Fruit fly (Drosophila melanogaster) whole organism, embryonic: Measurements from ENCODE around the gene mask.

Source experiments
- CG11504 ChIP-seq: fragments of 200-800 bp; sonication (Bioruptor generic); optimal IDR thresholded peaks from 3 replicates; lab custom pipeline; 2019; ENCODE audit warnings: missing biosample characterization, mild to moderate bottlenecking, missing genetic modification characterization, moderate library complexity
- CG12155 ChIP-seq: fragments of 200-800 bp; sonication (Bioruptor generic); optimal IDR thresholded peaks from 3 replicates; lab custom pipeline; 2016; ENCODE audit warnings: missing biosample characterization, missing genetic modification characterization
- CG12769 ChIP-seq: fragments of 200-800 bp; sonication (Bioruptor generic); optimal IDR thresholded peaks from 2 replicates; lab custom pipeline; 2019; ENCODE audit warnings: missing biosample characterization, mild to moderate bottlenecking, missing genetic modification characterization, moderate library complexity
- CG17612 ChIP-seq: fragments of 200-800 bp; sonication (Bioruptor generic); IDR thresholded peaks from 2 replicates; pipeline ENCODE4 v1.3.6; 2022; ENCODE audit warnings: missing biosample characterization, missing genetic modification characterization
- CG18764 ChIP-seq: fragments of 200-800 bp; sonication (Bioruptor generic); optimal IDR thresholded peaks from 3 replicates; lab custom pipeline; 2016; ENCODE audit warnings: missing biosample characterization, missing genetic modification characterization
- CG31365 ChIP-seq: fragments of 200-800 bp; sonication (Bioruptor generic); optimal IDR thresholded peaks from 2 replicates; lab custom pipeline; 2018; ENCODE audit warnings: missing biosample characterization, mild to moderate bottlenecking, missing genetic modification characterization
- CG34376 ChIP-seq: fragments of 200-800 bp; sonication (Bioruptor generic); optimal IDR thresholded peaks from 2 replicates; lab custom pipeline; 2018; ENCODE audit warnings: missing biosample characterization, mild to moderate bottlenecking, missing genetic modification characterization
- CG4328 ChIP-seq: fragments of 200-800 bp; sonication (Bioruptor generic); optimal IDR thresholded peaks from 3 replicates; lab custom pipeline; 2017; ENCODE audit warnings: missing biosample characterization, missing genetic modification reagents, missing genetic modification characterization
- CG4424 ChIP-seq: fragments of 200-800 bp; sonication (Bioruptor generic); optimal IDR thresholded peaks from 3 replicates; lab custom pipeline; 2016; ENCODE audit warnings: missing biosample characterization, missing genetic modification characterization
- CG6813 ChIP-seq: fragments of 200-800 bp; sonication (Bioruptor generic); optimal IDR thresholded peaks from 2 replicates; lab custom pipeline; 2017; ENCODE audit warnings: missing biosample characterization, missing genetic modification characterization, mild to moderate bottlenecking, moderate library complexity, missing genetic modification reagents
- CG7745 ChIP-seq: fragments of 200-800 bp; sonication (Bioruptor generic); optimal IDR thresholded peaks from 2 replicates; lab custom pipeline; 2018; ENCODE audit warnings: missing biosample characterization, mild to moderate bottlenecking, missing genetic modification characterization, moderate library complexity
- Dad ChIP-seq: fragments of 200-800 bp; sonication (Bioruptor generic); optimal IDR thresholded peaks from 3 replicates; lab custom pipeline; 2016; ENCODE audit warnings: missing biosample characterization, missing genetic modification characterization
- Dbx ChIP-seq: fragments of 200-800 bp; sonication (Bioruptor generic); IDR thresholded peaks from 3 replicates; pipeline ENCODE4 v1.3.6; 2022; ENCODE audit warnings: missing biosample characterization, missing genetic modification characterization
- Dek ChIP-seq: fragments of 200-800 bp; sonication (Bioruptor generic); optimal IDR thresholded peaks from 3 replicates; lab custom pipeline; 2019; ENCODE audit warnings: missing biosample characterization, mild to moderate bottlenecking, missing genetic modification characterization, moderate library complexity
- Gsc ChIP-seq: fragments of 200-800 bp; sonication (Bioruptor generic); IDR thresholded peaks from 2 replicates; pipeline ENCODE4 v1.3.6; 2022; ENCODE audit warnings: missing biosample characterization, missing genetic modification characterization
- H2.0 ChIP-seq: fragments of 200-800 bp; sonication (Bioruptor generic); IDR thresholded peaks from 2 replicates; pipeline ENCODE4 v1.3.6; 2022; ENCODE audit warnings: missing biosample characterization, missing genetic modification characterization
- HLH4C ChIP-seq: fragments of 200-800 bp; sonication (Bioruptor generic); IDR thresholded peaks from 3 replicates; pipeline ENCODE4 v1.3.6; 2022; ENCODE audit warnings: missing biosample characterization, missing genetic modification characterization; ENCODE audit not compliant: partially characterized antibody
- Hmx ChIP-seq: fragments of 200-800 bp; sonication (Bioruptor generic); optimal IDR thresholded peaks from 2 replicates; lab custom pipeline; 2016; ENCODE audit warnings: missing biosample characterization, missing genetic modification characterization
- NC2β ChIP-seq: fragments of 200-800 bp; sonication (Bioruptor generic); optimal IDR thresholded peaks from 2 replicates; lab custom pipeline; 2016; ENCODE audit warnings: missing biosample characterization, missing genetic modification characterization
- Optix ChIP-seq: fragments of 200-800 bp; sonication (Bioruptor generic); IDR thresholded peaks from 3 replicates; pipeline ENCODE4 v1.3.6; 2022; ENCODE audit warnings: missing biosample characterization, missing genetic modification characterization
- Sin3A ChIP-seq: fragments of >200 bp; optimal IDR thresholded peaks from 2 replicates; lab custom pipeline; 2018
- Spps ChIP-seq: fragments of 200-800 bp; sonication (Bioruptor generic); optimal IDR thresholded peaks from 2 replicates; lab custom pipeline; 2018; ENCODE audit warnings: missing biosample characterization, mild to moderate bottlenecking, missing genetic modification characterization
- Stat92E ChIP-seq, 3 experiments: fragments of >200 bp in 2 of 3; fragments of 200-800 bp in 1 of 3; sonication (Bioruptor generic) in 1 of 3; optimal IDR thresholded peaks; 2 replicates each; lab custom pipeline; 2017 to 2019; ENCODE audit warnings: missing biosample characterization in 3 of 3, missing genetic modification characterization in 3 of 3, mild to moderate bottlenecking in 1 of 3, moderate library complexity in 1 of 3
- aop ChIP-seq: fragments of 200-800 bp; sonication (Bioruptor generic); IDR thresholded peaks from 2 replicates; pipeline ENCODE4 v1.3.6; 2022; ENCODE audit warnings: missing biosample characterization, missing genetic modification characterization
- cato ChIP-seq: fragments of 200-800 bp; sonication (Bioruptor generic); optimal IDR thresholded peaks from 2 replicates; lab custom pipeline; 2016; ENCODE audit warnings: missing biosample characterization, missing genetic modification characterization, borderline replicate concordance
- caup ChIP-seq: fragments of 200-800 bp; sonication (Bioruptor generic); optimal IDR thresholded peaks from 3 replicates; lab custom pipeline; 2017; ENCODE audit warnings: missing biosample characterization, mild to moderate bottlenecking, missing genetic modification characterization, moderate library complexity; ENCODE audit not compliant: severe bottlenecking
- cg ChIP-seq: fragments of 200-800 bp; sonication (Bioruptor generic); optimal IDR thresholded peaks from 3 replicates; lab custom pipeline; 2019; ENCODE audit warnings: missing biosample characterization, mild to moderate bottlenecking, missing genetic modification characterization, moderate library complexity
- chif ChIP-seq, 2 experiments: fragments of 200-800 bp; sonication (Bioruptor generic); optimal IDR thresholded peaks; 3 replicates each; lab custom pipeline; 2016; ENCODE audit warnings: missing biosample characterization in 2 of 2, missing genetic modification characterization in 2 of 2
- cwo ChIP-seq: fragments of 200-800 bp; sonication (Bioruptor generic); optimal IDR thresholded peaks from 3 replicates; lab custom pipeline; 2017; ENCODE audit warnings: missing biosample characterization, missing genetic modification characterization, mild to moderate bottlenecking, moderate library complexity, missing genetic modification reagents
- dm ChIP-seq: fragments of 200-800 bp; sonication (Bioruptor generic); optimal IDR thresholded peaks from 3 replicates; lab custom pipeline; 2016; ENCODE audit warnings: missing biosample characterization, missing genetic modification characterization
- dysf ChIP-seq: fragments of 200-800 bp; sonication (Bioruptor generic); IDR thresholded peaks from 3 replicates; pipeline ENCODE4 v1.3.6; 2022; ENCODE audit warnings: missing biosample characterization, missing genetic modification characterization
- hkb ChIP-seq, 2 experiments: fragments of 200-800 bp in 1 of 2; fragments of >200 bp in 1 of 2; sonication (Bioruptor generic) in 1 of 2; IDR thresholded peaks in 1 of 2; optimal IDR thresholded peaks in 1 of 2; 2 replicates each; pipeline versions ENCODE4 v1.3.6 to Lab custom; 2017 to 2022; ENCODE audit warnings: missing biosample characterization in 1 of 2, missing genetic modification characterization in 1 of 2
- insv ChIP-seq, 2 experiments: fragments of 200-800 bp; sonication (Bioruptor generic); optimal IDR thresholded peaks; 3 replicates each; lab custom pipeline; 2016 to 2018; ENCODE audit warnings: missing biosample characterization in 2 of 2, missing genetic modification characterization in 2 of 2
- kay ChIP-seq: fragments of 200-800 bp; sonication (Bioruptor generic); optimal IDR thresholded peaks from 2 replicates; lab custom pipeline; 2016; ENCODE audit warnings: missing biosample characterization, missing genetic modification characterization
- maf-S ChIP-seq: fragments of 200-800 bp; sonication (Bioruptor generic); optimal IDR thresholded peaks from 2 replicates; lab custom pipeline; 2016; ENCODE audit warnings: missing biosample characterization, missing genetic modification characterization
- odd ChIP-seq: fragments of 200-800 bp; sonication (Bioruptor generic); optimal IDR thresholded peaks from 2 replicates; lab custom pipeline; 2017; ENCODE audit warnings: missing biosample characterization, mild to moderate bottlenecking, missing genetic modification characterization
- pnt ChIP-seq: fragments of 200-800 bp; sonication (Bioruptor generic); optimal IDR thresholded peaks from 3 replicates; lab custom pipeline; 2016; ENCODE audit warnings: missing biosample characterization, missing genetic modification characterization
- prd ChIP-seq, 3 experiments: fragments of >200 bp in 2 of 3; fragments of 200-800 bp in 1 of 3; sonication (Bioruptor generic) in 1 of 3; optimal IDR thresholded peaks in 2 of 3; IDR thresholded peaks in 1 of 3; 2 replicates in 2 of 3; 3 replicates in 1 of 3; pipeline versions ENCODE4 v1.3.6 to Lab custom; 2017 to 2022; ENCODE audit warnings: missing biosample characterization in 1 of 3, missing genetic modification characterization in 1 of 3
- pum ChIP-seq: fragments of 200-800 bp; sonication (Bioruptor generic); optimal IDR thresholded peaks from 2 replicates; lab custom pipeline; 2016; ENCODE audit warnings: missing biosample characterization, missing genetic modification characterization
- sc ChIP-seq, 3 experiments: fragments of >200 bp in 2 of 3; fragments of 200-800 bp in 1 of 3; sonication (Bioruptor generic) in 1 of 3; optimal IDR thresholded peaks; 2 replicates in 2 of 3; 3 replicates in 1 of 3; lab custom pipeline; 2017; ENCODE audit warnings: mild to moderate bottlenecking in 1 of 3, missing biosample characterization in 1 of 3, missing genetic modification characterization in 1 of 3, missing genetic modification reagents in 1 of 3
- tll ChIP-seq, 2 experiments: fragments of 200-800 bp in 1 of 2; fragments of >200 bp in 1 of 2; sonication (Bioruptor generic) in 1 of 2; optimal IDR thresholded peaks; 2 replicates each; lab custom pipeline; 2017 to 2019; ENCODE audit warnings: missing biosample characterization in 2 of 2, missing genetic modification characterization in 2 of 2, mild to moderate bottlenecking in 1 of 2, moderate library complexity in 1 of 2
- ttk ChIP-seq: fragments of 200-800 bp; sonication (Bioruptor generic); IDR thresholded peaks from 2 replicates; pipeline ENCODE4 v2.1.2; 2022; ENCODE audit warnings: missing biosample characterization, missing genetic modification characterization
- wek ChIP-seq: fragments of 200-800 bp; sonication (Bioruptor generic); optimal IDR thresholded peaks from 3 replicates; lab custom pipeline; 2018; ENCODE audit warnings: missing biosample characterization, mild to moderate bottlenecking, missing genetic modification characterization, moderate library complexity
- zen ChIP-seq: fragments of 200-800 bp; sonication (Bioruptor generic); optimal IDR thresholded peaks from 3 replicates; lab custom pipeline; 2018; ENCODE audit warnings: missing biosample characterization, mild to moderate bottlenecking, missing genetic modification characterization, moderate library complexity

mask gene

dm6 chr3R:24293171-24293570 is 62.8 kb downstream of the mask start (continued):
- TF ChIP-seq zen (tag; lab: Kevin White, UChicago), result no peak
- no peak for TF ChIP-seq Optix (GFP tag; lab: Robert Waterston, UW)
- peak; percentile 72 for TF ChIP-seq CG6813 (GFP tag; lab: Kevin White, UChicago)
- TF ChIP-seq H2.0 (GFP tag; lab: Robert Waterston, UW), result no peak
- no peak for TF ChIP-seq CG17612 (GFP tag; lab: Robert Waterston, UW)
- no peak for TF ChIP-seq NC2β (GFP tag; lab: Kevin White, UChicago)
- no peak for TF ChIP-seq Hmx (GFP tag; lab: Kevin White, UChicago)

DNA sequence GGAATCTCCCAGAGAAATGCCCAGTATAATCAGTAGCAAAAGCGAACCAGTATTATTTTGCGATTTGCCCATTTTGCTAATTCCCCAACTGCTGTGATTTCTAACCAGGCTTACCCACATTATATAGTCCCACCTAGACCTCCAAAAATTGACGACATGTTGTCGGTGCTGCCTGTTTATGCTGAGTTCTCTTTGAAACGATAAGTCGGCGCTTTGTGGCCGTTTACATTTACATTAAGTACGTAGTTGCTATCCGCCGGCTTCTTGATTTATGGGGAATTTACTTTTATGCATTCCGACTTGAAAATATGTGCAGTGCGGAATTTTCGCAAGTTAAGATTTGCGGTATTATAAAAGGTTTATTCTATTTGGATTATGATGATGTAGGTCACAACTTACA is 63.9 kb downstream of the mask start, which contains the start of gene CG5715:
Gene CG5715 (minus strand): TSS at position 101 of the 400 bp plus-strand sequence.
- no peak for TF ChIP-seq CG12155 (GFP tag; lab: Kevin White, UChicago)
- TF ChIP-seq Spps (tag; lab: Kevin White, UChicago), result no peak
- no peak for TF ChIP-seq CG34376 (GFP tag; lab: Kevin White, UChicago)
- no peak for TF ChIP-seq dysf
- no peak for TF ChIP-seq tll (GFP tag; optimal IDR thresholded peaks at IDR 0.05; lab: Kevin White, UChicago)
- TF ChIP-seq pnt (GFP tag; lab: Kevin White, UChicago), result no peak
- TF ChIP-seq odd (GFP tag; lab: Kevin White, UChicago), result no peak
- TF ChIP-seq insv (GFP tag; optimal IDR thresholded peaks at IDR 0.05; lab: Kevin White, UChicago), result no peak
- TF ChIP-seq Dek, result no peak
- no peak for TF ChIP-seq CG7745 (tag; lab: Kevin White, UChicago)

DNA sequence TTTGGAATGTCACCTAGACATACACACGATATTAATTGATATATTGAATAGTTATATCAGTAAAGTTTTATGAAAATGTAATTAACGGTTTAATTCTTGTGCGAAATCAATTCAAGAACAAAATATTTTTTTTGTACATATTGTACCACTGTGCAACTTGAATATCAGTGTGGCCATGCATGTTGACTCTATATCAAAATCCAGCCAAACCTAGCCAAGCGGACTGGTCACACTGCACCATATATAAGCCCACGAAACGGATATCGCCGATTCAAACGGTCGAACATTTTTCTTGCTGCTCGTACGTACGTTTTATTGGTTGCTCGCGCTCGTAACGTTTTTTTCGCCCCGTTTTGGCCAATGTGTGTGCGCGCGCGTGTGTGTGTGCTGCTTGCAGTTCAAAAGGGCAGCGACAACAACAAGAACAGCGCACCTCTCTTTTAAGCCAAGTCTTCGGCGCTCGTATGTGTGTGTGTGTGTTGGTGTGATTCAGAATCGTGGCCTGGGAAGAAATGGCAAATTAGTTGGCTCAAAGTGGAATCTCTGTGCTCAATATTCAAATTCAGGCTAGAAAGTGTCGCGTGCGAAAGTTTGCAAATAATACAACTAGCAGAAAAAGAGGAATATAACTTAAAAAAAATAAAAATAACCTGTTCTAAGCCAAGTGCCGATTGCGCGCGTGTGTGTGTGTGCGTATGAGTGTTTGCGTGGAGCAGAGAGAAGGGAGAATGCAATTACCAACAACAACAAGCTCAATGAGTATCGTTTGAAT is 64.6 kb downstream of the mask start, which contains the start of gene crb:
Gene crb (plus strand): TSS at position 295 of the 772 bp plus-strand sequence.
- TF ChIP-seq hkb (optimal IDR thresholded peaks at IDR 0.05; lab: Kevin White, UChicago), result no peak
- peak; percentile 61 for TF ChIP-seq hkb (GFP tag; IDR thresholded peaks at IDR 0.05; lab: Robert Waterston, UW)
- no peak for TF ChIP-seq Gsc (GFP tag; lab: Robert Waterston, UW)
- TF ChIP-seq cato, result no peak
- peak; percentile 1 for TF ChIP-seq kay (GFP tag; lab: Kevin White, UChicago)
- TF ChIP-seq CG18764 (GFP tag; lab: Kevin White, UChicago), result no peak
- TF ChIP-seq Dbx, result peak; percentile 68; the same call in 2 of the 3 replicates
- TF ChIP-seq caup, result peak; percentile 67
- TF ChIP-seq CG11504 (tag; lab: Kevin White, UChicago), result peak; percentile 60
- TF ChIP-seq Dad (GFP tag; lab: Kevin White, UChicago), result peak; percentile 44
- peak; percentile 48; the same call in 1 of the 2 replicates for TF ChIP-seq ttk (GFP tag; lab: Robert Waterston, UW)
- TF ChIP-seq Sin3A (lab: Kevin White, UChicago), result no peak
- TF ChIP-seq cwo (GFP tag; lab: Kevin White, UChicago), result peak; percentile 28
- no peak for TF ChIP-seq aop
- TF ChIP-seq prd (optimal IDR thresholded peaks at IDR 0.05; lab: Kevin White, UChicago), result no peak
- peak; percentile 40; the same call in 2 of the 3 replicates for TF ChIP-seq prd (GFP tag; IDR thresholded peaks at IDR 0.05; lab: Robert Waterston, UW)
- TF ChIP-seq wek (GFP tag; lab: Kevin White, UChicago), result peak; percentile 59
- TF ChIP-seq Stat92E (GFP tag; optimal IDR thresholded peaks at IDR 0.05; lab: Kevin White, UChicago), result peak in 1 of 3 experiments; percentile 56
- TF ChIP-seq CG31365 (tag; lab: Kevin White, UChicago), result peak; percentile 11
- peak; percentile 14 to 32 for TF ChIP-seq chif (GFP tag; optimal IDR thresholded peaks at IDR 0.05; lab: Kevin White, UChicago)
- peak; percentile 12 for TF ChIP-seq CG4328 (GFP tag; lab: Kevin White, UChicago)
- TF ChIP-seq cg (GFP tag; lab: Kevin White, UChicago), result peak; percentile 85
- peak; percentile 7 for TF ChIP-seq pum (GFP tag; lab: Kevin White, UChicago)
- TF ChIP-seq HLH4C (GFP tag; lab: Robert Waterston, UW), result 0 out of 3 replicates have a peak, but pooled peaks have one; percentile 7
- TF ChIP-seq sc (optimal IDR thresholded peaks at IDR 0.05; lab: Kevin White, UChicago), result no peak
- TF ChIP-seq sc (GFP tag; optimal IDR thresholded peaks at IDR 0.05; lab: Kevin White, UChicago), result no peak
- no peak for TF ChIP-seq dm (GFP tag; lab: Kevin White, UChicago)
- TF ChIP-seq CG4424, result peak; percentile 48
- peak; percentile 60 for TF ChIP-seq maf-S (GFP tag; lab: Kevin White, UChicago)
- TF ChIP-seq CG12769, result peak; percentile 69
